Worm (Caenorhabditis elegans): ENCODE results near the gene clec-64.

The clec-64 gene

DNA sequence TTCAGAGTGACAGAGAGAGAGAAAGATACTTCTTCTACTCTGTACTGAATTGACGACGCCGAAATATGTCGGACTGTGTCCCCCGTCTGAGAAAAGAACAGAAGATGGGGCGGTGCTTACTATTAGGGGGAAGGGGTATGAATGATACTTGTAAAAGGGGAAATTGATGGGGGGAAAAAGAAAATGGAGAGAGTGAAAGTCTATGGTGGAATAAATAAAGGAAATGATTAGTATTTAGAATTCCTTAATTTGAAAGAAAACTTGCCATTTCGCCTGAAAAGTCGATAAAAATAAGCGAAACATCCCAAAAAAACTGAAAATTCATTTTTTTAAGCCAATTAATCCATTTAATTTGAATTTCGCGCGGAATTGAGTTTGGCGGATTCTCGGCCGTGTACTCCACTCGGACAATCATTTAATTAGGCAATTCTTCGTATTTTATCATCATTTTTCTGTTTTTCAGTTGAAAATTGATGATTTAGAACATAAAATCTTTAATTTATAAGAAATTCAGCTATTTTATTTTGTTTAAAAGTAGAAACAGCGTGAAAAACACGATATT lies 16.6 kb downstream of the clec-64 start, which contains the start of gene F35C5.12 (continued):
- TF ChIP-seq fkh-4 (tag; optimal IDR thresholded peaks at IDR 0.05; ENCODE audit: borderline replicate concordance) (peak; percentile 74), C04F5.9 (tag; optimal IDR thresholded peaks at IDR 0.05) (peak; percentile 18), lin-13 (GFP tag; optimal IDR thresholded peaks at IDR 0.05) (peak; percentile 8), lsy-2 (tag; optimal IDR thresholded peaks at IDR 0.05) (peak; percentile 67 to 68), irx-1 (tag; optimal IDR thresholded peaks at IDR 0.05) (peak; percentile 68)

DNA sequence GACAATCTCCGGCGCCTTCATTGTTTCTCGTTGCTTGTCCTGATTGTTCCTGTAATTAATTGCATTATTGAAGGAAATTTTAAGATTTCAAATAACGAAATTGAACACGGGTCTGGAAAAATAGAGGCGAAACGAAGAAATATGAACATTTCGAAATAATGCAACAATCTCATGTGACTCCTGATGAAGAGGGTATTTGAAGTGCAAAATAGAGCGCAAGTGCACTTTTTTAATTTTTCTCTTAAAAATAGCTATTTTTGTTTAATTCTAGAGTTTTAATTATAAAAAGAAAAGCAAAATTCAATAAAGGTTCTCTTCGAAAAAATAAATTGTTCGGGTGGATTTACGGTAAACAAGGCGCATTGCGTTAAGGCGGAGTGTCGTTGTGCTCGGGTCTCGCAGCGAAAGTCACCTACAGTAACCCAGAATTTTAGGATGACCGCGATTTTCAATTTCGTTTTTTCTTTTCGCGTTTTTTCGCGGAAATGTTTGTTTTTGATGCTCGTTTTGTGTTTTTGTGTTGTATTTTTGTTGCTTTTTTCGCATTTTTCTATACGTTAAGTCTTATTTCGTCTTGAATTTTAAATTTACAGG lies 21.0 kb downstream of the clec-64 start, which contains the start of the genes F58G1.2 and wago-4:
Gene F58G1.2, minus strand, starts transcription at position 51 of the 594 bp plus-strand sequence.
Gene wago-4, plus strand, starts transcription at position 592 of the 594 bp plus-strand sequence.
- TF ChIP-seq snu-23 (GFP tag; optimal IDR thresholded peaks at IDR 0.05): no peak
- TF ChIP-seq efl-1 (optimal IDR thresholded peaks at IDR 0.05): peak; percentile 56 to 58
- TF ChIP-seq efl-1 (GFP tag; optimal IDR thresholded peaks at IDR 0.05 in 1 of 2): peak; percentile 71 to 91
- peak in 1 of 2 experiments; percentile 94 for TF ChIP-seq lsy-2 (tag; optimal IDR thresholded peaks at IDR 0.05)
- TF ChIP-seq nhr-19 (GFP tag; conservative IDR thresholded peaks at IDR 0.05): no peak
- TF ChIP-seq lin-35 (GFP tag; optimal IDR thresholded peaks at IDR 0.05): peak; percentile 26 to 54
- no peak for TF ChIP-seq Y116A8C.19 (tag; optimal IDR thresholded peaks at IDR 0.05; ENCODE audit: borderline replicate concordance)
- TF ChIP-seq dpl-1 (GFP tag; optimal IDR thresholded peaks at IDR 0.05): peak; percentile 23 to 70 (median 41)
- no peak for TF ChIP-seq nhr-77 (tag; optimal IDR thresholded peaks at IDR 0.05)
- TF ChIP-seq nhr-85 (tag): peak; percentile 68
- TF ChIP-seq skn-1 (tag; optimal IDR thresholded peaks at IDR 0.05): peak; percentile 35
- TF ChIP-seq mep-1 (tag; optimal IDR thresholded peaks at IDR 0.05): peak; percentile 8
- no peak for TF ChIP-seq pqm-1 (tag; optimal IDR thresholded peaks at IDR 0.05)
- TF ChIP-seq aha-1 (tag; optimal IDR thresholded peaks at IDR 0.05): no peak
- peak; percentile 14 for TF ChIP-seq lin-13 (GFP tag; optimal IDR thresholded peaks at IDR 0.05)
- TF ChIP-seq isw-1 (GFP tag; IDR thresholded peaks at IDR 0.05): 0 out of 2 replicates have a peak, but pooled peaks have one; percentile 3
- peak; percentile 10 for TF ChIP-seq rnt-1 (tag; optimal IDR thresholded peaks at IDR 0.05)
- no peak for TF ChIP-seq ceh-90 (tag; optimal IDR thresholded peaks at IDR 0.05)
- no peak for TF ChIP-seq zag-1 (tag; optimal IDR thresholded peaks at IDR 0.05)
- no peak for TF ChIP-seq ceh-88 (GFP tag; IDR thresholded peaks at IDR 0.05)
- TF ChIP-seq unc-98 (GFP tag; IDR thresholded peaks at IDR 0.05): no peak
- no peak for TF ChIP-seq nhr-11 (tag; optimal IDR thresholded peaks at IDR 0.05)

DNA sequence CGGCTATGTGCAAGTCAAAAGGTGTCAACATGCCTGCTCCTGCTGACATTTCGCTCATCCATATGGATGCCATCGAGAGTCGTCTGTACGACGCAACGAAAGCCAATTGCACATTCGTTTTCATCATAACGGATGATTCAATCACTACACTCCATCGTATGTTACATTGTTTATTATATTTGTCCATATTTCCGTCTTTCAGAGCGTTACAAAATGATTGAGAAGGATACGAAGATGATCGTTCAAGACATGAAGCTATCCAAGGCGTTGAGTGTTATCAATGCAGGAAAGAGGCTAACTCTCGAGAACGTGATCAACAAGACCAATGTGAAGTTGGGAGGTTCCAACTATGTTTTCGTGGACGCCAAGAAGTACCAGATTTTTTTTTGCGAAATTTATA lies 23.4 kb downstream of the clec-64 start:
- TF ChIP-seq fos-1 (tag; optimal IDR thresholded peaks at IDR 0.05) (no peak), ces-1 (GFP tag; optimal IDR thresholded peaks at IDR 0.05) (no peak)

DNA sequence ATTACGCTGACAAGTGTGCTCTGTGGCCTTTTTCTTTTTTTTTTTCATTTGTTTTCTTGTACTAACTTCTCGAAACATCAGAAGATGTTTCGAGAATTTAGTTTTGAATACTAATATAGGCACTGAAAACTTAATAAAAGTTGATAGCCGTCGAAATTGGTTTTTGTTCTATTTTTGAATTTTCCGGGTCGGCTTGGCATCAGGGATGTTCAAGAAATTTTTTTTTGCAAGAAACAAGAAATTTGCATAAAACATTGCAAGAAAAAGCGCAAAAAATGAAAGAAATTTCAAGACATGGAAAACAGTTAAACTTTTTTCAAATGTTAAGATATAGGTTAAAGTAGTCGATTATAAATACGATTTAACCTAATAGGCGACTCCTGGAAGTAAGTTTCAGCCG lies 25.2 kb downstream of the clec-64 start:
- no peak for TF ChIP-seq lin-39 (tag; optimal IDR thresholded peaks at IDR 0.05)
- TF ChIP-seq lin-14 (GFP tag; optimal IDR thresholded peaks at IDR 0.05): no peak
- TF ChIP-seq ceh-90 (tag; optimal IDR thresholded peaks at IDR 0.05): no peak
- no peak for TF ChIP-seq ztf-4 (tag; optimal IDR thresholded peaks at IDR 0.05)
- no peak for TF ChIP-seq lsy-2 (tag; optimal IDR thresholded peaks at IDR 0.05)
- TF ChIP-seq Y116A8C.19 (tag; optimal IDR thresholded peaks at IDR 0.05; ENCODE audit: borderline replicate concordance): no peak

DNA sequence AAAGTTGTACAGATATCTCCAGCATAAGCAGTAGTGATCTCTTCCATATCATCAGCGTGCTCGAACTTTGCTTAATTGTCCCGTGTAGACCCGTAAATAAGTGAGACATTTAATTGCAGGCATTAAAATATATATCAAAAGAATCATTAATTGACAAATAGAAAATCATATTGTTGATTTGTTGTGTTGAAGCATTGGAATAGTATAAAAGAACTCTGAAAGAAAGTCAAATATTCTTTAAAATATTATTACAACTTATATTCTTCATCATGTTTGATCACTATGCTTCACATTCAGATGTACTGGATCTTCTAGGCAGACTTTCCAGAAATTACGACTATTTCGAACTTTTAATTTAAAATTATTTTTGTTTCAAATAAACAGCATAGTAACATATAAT lies 27.5 kb downstream of the clec-64 start, which contains the start of gene F58G1.8:
Gene F58G1.8, minus strand, starts transcription at position 101 of the 400 bp plus-strand sequence.
- no peak for TF ChIP-seq zip-4 (GFP tag; optimal IDR thresholded peaks at IDR 0.05)
- no peak for TF ChIP-seq egl-27 (tag; optimal IDR thresholded peaks at IDR 0.05)
- no peak for TF ChIP-seq alr-1 (tag; optimal IDR thresholded peaks at IDR 0.05; ENCODE audit: borderline replicate concordance)
- no peak for TF ChIP-seq pax-3 (tag; optimal IDR thresholded peaks at IDR 0.05)
- no peak for TF ChIP-seq snu-23 (GFP tag; optimal IDR thresholded peaks at IDR 0.05)
- no peak for TF ChIP-seq elt-3 (tag; optimal IDR thresholded peaks at IDR 0.05)
- TF ChIP-seq pag-3 (tag; optimal IDR thresholded peaks at IDR 0.05; ENCODE audit: borderline replicate concordance, insufficient read depth): no peak
- no peak for TF ChIP-seq jun-1 (tag; optimal IDR thresholded peaks at IDR 0.05)
- no peak for TF ChIP-seq unc-86 (tag; optimal IDR thresholded peaks at IDR 0.05)
- TF ChIP-seq lin-39 (tag; optimal IDR thresholded peaks at IDR 0.05): no peak
- TF ChIP-seq nhr-84 (tag; optimal IDR thresholded peaks at IDR 0.05): no peak
- TF ChIP-seq sox-4 (tag; optimal IDR thresholded peaks at IDR 0.05): no peak
- TF ChIP-seq isw-1 (GFP tag; IDR thresholded peaks at IDR 0.05): no peak

All from whole organism, L1 larva.